Fruit fly (Drosophila melanogaster): ENCODE data around the gene CG32683.
A peak's percentile ranks its signal among the peaks of the same experiment; 100 is the strongest.

The CG32683 gene

DNA sequence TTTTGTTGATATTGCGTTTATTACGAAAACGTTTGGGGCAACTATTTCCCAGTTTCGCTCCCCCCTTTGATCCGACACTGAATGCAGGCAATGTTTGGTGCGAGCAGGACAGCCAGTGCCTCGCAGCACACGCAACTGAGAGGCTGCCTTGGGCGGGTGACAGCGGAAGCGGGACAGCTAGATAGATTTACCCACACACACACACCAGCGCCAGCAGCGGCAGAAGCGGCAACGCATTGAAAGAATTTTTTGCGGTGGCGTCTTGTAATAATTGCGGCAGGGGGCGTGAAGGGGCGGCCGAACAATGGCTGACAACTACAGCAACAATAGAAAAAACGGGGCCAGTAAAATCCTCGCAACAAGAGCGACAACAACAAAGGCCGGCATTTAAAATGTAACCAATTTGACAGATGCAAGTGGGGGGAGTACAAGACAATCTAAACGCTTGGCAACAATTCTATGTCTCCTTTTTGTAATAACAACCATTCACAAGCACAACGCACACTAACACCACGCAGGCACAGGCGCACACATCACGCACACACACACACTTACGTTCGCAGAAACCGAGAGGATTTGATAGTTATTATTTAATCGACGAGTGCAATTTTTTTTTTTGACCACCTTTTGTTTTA is 18.0 kb upstream of the CG32683 start:
- no peak for TF ChIP-seq usp (GFP tag; optimal IDR thresholded peaks at IDR 0.05)
- peak; percentile 75 for TF ChIP-seq CG8478 (optimal IDR thresholded peaks at IDR 0.05)

- TF ChIP-seq pan (optimal IDR thresholded peaks at IDR 0.05) (no peak), usp (GFP tag; optimal IDR thresholded peaks at IDR 0.05) (no peak), psq (optimal IDR thresholded peaks at IDR 0.05) (no peak), EcR (GFP tag; optimal IDR thresholded peaks at IDR 0.05) (no peak), Dll (optimal IDR thresholded peaks at IDR 0.05) (no peak)
Measured at dm6 chrX:10464531-10464930, 9.8 kb upstream of the CG32683 start.

DNA sequence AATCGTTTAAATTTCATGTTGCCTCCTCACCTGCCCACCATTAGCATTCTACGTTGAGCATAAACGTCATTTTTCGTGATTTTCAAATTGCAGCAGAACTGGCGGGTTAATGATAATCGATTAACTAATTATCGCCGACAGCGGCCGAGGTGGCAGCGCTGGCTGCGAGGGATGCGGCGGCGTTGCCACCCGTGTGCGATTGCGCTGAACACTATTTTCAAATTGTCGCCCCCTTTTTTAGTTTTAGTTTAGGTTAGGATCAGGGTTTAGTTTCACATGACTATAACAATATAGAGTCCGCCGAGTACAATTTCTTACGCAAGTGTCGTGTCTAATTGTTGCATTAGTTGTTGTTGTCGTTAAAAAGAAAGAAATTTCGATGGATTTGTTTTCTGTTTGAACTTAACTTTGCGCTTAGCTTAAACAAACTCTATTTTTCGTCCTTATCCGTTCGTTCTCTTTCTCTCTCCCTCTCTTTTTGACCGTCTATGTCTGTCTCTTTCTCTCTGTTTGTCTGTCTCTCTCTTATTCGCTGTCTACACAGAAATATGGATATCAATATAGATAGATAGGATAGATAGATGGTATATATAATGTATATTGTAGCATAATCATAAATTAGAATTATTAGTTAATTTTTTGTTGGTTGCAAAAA is 8.5 kb upstream of the CG32683 start:
- TF ChIP-seq Dll (optimal IDR thresholded peaks at IDR 0.05) (no peak), psq (optimal IDR thresholded peaks at IDR 0.05) (no peak), EcR (GFP tag; optimal IDR thresholded peaks at IDR 0.05) (no peak), usp (GFP tag; optimal IDR thresholded peaks at IDR 0.05) (no peak), pan (optimal IDR thresholded peaks at IDR 0.05) (no peak), CG8478 (optimal IDR thresholded peaks at IDR 0.05) (no peak)

DNA sequence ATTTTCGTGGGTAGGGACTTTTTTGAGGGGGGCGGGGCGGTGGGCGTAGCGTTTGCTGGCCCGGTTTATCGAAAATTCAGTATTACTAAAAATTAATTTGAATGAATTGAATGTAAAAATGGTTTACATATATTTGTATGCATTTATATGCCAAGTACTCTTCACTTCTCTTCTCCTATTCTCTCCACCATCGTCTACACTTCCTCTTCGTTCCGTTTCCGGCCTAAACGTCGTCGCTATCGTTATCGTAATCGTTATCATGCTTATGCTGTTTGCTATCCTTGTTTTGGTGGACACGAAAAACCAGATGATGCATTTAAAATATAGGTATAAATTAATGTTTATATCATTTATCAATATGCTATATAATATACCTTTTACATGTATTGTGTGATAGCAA is 7.2 kb upstream of the CG32683 start:
- no peak for TF ChIP-seq usp (GFP tag; optimal IDR thresholded peaks at IDR 0.05)
- TF ChIP-seq psq (optimal IDR thresholded peaks at IDR 0.05): no peak
- no peak for TF ChIP-seq pan (optimal IDR thresholded peaks at IDR 0.05)
- TF ChIP-seq Dll (optimal IDR thresholded peaks at IDR 0.05): no peak
- no peak for TF ChIP-seq CG8478 (optimal IDR thresholded peaks at IDR 0.05)
- TF ChIP-seq EcR (GFP tag; optimal IDR thresholded peaks at IDR 0.05): no peak

DNA sequence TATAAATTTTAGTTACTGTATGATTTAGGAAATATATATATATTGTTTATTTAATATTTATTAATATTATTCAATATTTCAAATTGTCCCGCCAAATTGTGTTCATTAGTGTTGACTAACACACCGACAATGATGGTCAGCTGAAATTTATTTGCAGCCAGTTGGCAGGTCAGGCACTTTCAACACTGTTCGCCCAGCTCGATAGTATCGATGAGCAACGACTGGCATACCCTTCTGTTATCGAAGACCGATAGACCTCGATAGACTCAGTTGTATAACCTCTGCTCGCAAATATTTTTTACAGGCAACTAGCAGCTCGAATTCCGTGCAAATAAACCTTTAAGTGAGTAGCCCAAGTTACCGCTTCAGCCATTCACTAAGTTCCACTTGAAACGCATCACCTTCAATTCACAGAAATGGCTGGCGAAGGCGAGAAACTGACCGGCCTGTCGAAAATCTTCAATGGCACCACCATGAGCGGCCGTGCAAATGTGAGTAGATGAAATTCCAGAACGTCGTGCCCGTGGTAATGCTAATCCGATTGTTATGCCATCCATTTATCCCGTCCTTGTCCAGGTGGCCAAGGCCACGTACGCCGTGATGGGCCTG is 5.9 kb upstream of the CG32683 start, which contains the start of gene Neb-cGP:
Gene Neb-cGP (plus strand): TSS at position 231 of the 609 bp plus-strand sequence.
- no peak for TF ChIP-seq psq (optimal IDR thresholded peaks at IDR 0.05)
- no peak for TF ChIP-seq CG8478 (optimal IDR thresholded peaks at IDR 0.05)
- TF ChIP-seq Dll (optimal IDR thresholded peaks at IDR 0.05): no peak
- TF ChIP-seq pan (optimal IDR thresholded peaks at IDR 0.05): no peak
- TF ChIP-seq usp (GFP tag; optimal IDR thresholded peaks at IDR 0.05): no peak
- TF ChIP-seq EcR (GFP tag; optimal IDR thresholded peaks at IDR 0.05): no peak

dm6 chrX:10459576-10459975 is 4.9 kb upstream of the CG32683 start, which contains the start of gene Or9a:
Gene Or9a, minus strand, starts transcription at chrX:10459676.
- no peak for TF ChIP-seq psq (optimal IDR thresholded peaks at IDR 0.05)
- no peak for TF ChIP-seq Dll (optimal IDR thresholded peaks at IDR 0.05)
- TF ChIP-seq CG8478 (optimal IDR thresholded peaks at IDR 0.05): no peak
- TF ChIP-seq pan (optimal IDR thresholded peaks at IDR 0.05): no peak
- TF ChIP-seq usp (GFP tag; optimal IDR thresholded peaks at IDR 0.05): no peak

DNA sequence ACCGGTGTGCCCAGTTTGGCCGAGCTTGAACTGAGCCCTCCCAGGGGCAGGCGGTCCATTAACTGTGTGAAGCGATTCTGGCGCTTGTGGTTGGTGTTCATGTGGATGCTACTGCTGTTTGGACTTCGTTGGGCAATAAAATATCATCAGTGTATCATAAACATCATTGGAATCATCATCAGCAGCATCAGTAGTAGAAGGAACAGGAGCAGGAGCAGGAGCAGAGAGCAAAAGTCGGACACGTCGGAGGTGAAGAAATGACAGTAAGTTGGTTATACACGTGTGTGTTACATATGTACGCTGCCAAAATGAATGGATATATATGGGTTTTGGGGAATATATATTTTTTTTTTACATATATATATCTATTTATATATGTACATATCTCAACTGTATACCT is 22.0 kb downstream of the CG32683 start, which contains the start of gene CG12640:
Gene CG12640 (minus strand): TSS at position 101 of the 400 bp plus-strand sequence.
- TF ChIP-seq usp (GFP tag; optimal IDR thresholded peaks at IDR 0.05) (no peak), EcR (GFP tag; optimal IDR thresholded peaks at IDR 0.05) (no peak), CG8478 (optimal IDR thresholded peaks at IDR 0.05) (no peak), Dll (optimal IDR thresholded peaks at IDR 0.05) (no peak), pan (optimal IDR thresholded peaks at IDR 0.05) (no peak), psq (optimal IDR thresholded peaks at IDR 0.05) (no peak)

DNA sequence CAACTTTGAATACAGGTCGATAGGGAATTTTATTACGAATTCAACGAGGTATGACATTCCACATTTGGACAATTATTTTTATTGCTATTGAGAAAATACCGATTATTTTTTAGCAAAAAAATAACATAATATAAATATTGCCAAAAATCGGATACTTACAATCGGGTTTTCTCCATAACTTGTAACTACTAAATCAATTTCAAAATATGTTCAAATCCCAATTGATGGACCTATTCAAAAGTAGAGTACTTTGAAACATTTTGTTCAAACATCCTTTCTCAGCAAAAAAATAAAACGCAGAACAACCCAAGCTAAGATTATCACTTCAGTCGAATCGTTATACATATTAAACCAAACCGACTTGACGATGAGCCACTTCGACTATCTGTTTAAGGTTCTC is 37.6 kb downstream of the CG32683 start, which contains the start of gene RabX2:
Gene RabX2 (plus strand): TSS at position 301 of the 400 bp plus-strand sequence.
- TF ChIP-seq pan (optimal IDR thresholded peaks at IDR 0.05) (no peak), Dll (optimal IDR thresholded peaks at IDR 0.05) (no peak), usp (GFP tag; optimal IDR thresholded peaks at IDR 0.05) (no peak)

DNA sequence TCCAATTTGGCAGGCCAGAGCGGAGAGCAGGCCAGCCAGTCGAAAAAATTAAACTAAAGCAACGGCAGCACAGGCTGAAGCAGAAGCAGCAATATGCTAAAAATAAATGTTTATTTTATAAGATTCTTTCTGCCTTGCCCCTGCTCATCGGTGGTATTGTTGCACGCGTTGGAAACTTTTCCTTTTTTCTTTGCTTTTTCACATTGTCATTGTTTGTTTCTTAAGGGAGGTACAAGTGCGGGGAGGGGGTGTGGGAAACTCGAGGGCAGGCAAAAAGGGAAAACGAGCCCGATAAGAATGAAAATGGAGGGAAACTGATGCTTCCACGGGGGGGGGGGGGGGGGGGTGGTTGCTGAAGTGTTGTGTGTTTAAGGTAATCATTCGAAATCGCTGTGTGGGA is 55.7 kb downstream of the CG32683 start:
- TF ChIP-seq usp (GFP tag; optimal IDR thresholded peaks at IDR 0.05): no peak

DNA sequence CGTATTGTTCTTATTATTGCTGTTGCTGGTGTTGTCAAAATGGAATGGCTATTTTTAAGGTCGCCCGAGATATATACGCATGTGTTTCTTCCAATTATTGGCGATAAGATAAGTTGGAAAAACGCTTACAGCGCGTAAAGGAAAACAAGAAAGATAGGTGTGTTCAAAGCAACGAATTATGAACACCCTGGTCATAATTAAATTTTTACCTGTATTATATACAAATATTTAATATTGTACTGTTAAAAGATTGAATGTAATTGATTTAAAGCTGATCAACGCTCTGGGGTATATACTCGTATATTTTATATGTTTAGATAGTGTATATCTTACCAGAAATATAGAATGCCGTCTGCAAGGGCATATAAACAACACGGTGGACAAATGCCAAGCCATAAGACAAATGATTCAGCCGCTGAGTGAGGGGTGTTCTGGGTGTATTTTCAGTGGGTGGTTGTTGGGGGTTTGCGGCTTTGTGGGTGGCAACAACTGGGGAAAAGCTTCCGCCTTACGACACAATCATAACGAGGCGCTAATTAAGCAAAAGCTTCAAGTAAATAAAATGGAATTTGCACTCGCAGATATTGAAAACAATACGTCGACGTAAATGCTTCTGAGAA is 57.1 kb downstream of the CG32683 start:
- TF ChIP-seq pan (optimal IDR thresholded peaks at IDR 0.05): no peak
- TF ChIP-seq CG8478 (optimal IDR thresholded peaks at IDR 0.05): no peak
- TF ChIP-seq usp (GFP tag; optimal IDR thresholded peaks at IDR 0.05): no peak
- no peak for TF ChIP-seq EcR (GFP tag; optimal IDR thresholded peaks at IDR 0.05)
- no peak for TF ChIP-seq psq (optimal IDR thresholded peaks at IDR 0.05)
- no peak for TF ChIP-seq Dll (optimal IDR thresholded peaks at IDR 0.05)

DNA sequence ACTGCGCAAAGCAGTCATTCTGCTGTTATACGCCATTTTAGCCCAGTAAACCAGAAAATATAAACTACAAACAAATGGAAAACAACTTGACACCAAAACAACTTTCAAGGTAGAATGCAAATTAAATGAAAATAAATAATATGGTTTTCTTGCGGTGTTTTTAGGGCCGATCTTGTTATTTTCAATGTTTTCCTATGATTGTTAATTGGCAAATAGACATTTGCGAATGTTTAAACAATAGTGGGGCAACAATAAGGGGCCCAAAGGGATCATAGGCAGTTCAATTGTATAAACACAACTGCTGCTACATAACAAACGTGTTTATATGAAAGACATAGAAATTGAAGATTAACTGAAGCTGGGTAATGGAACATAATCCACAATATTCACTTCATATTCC is 57.9 kb downstream of the CG32683 start:
- TF ChIP-seq Dll (optimal IDR thresholded peaks at IDR 0.05): no peak
- no peak for TF ChIP-seq CG8478 (optimal IDR thresholded peaks at IDR 0.05)
- no peak for TF ChIP-seq psq (optimal IDR thresholded peaks at IDR 0.05)
- no peak for TF ChIP-seq usp (GFP tag; optimal IDR thresholded peaks at IDR 0.05)
- no peak for TF ChIP-seq EcR (GFP tag; optimal IDR thresholded peaks at IDR 0.05)
- no peak for TF ChIP-seq pan (optimal IDR thresholded peaks at IDR 0.05)

- TF ChIP-seq pan (optimal IDR thresholded peaks at IDR 0.05) (no peak), EcR (GFP tag; optimal IDR thresholded peaks at IDR 0.05) (no peak), usp (GFP tag; optimal IDR thresholded peaks at IDR 0.05) (no peak), Dll (optimal IDR thresholded peaks at IDR 0.05) (no peak), psq (optimal IDR thresholded peaks at IDR 0.05) (no peak), CG8478 (optimal IDR thresholded peaks at IDR 0.05) (no peak)
Measured at dm6 chrX:10387672-10388071, 67.0 kb downstream of the CG32683 start.
